Worm (Caenorhabditis elegans): ENCODE data around the gene C17C3.11.

The C17C3.11 gene

DNA sequence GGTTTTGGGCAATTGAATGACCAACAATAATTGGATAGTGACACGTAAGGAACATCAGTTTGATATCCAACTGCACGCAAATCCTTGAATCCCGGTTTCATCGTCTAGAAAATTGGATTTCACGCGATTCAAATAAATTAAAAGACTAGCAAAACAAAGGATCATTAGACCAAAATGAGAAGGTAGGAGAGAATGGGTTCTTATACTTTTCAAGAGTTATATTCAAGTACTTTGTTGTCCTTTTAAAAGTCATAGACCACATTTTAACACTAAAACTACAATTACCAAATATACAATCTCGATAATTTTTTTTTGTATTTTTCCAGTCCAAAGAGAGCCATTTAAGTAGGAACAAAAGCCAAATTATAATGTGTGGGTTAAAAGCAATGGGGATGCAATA is 44.7 kb downstream of the C17C3.11 start, which contains the start of gene T25E4.2:
TSS of gene T25E4.2 (minus strand) at position 101 of the 400 bp plus-strand sequence.
- TF ChIP-seq unc-62 (GFP tag; optimal IDR thresholded peaks at IDR 0.05): no peak

DNA sequence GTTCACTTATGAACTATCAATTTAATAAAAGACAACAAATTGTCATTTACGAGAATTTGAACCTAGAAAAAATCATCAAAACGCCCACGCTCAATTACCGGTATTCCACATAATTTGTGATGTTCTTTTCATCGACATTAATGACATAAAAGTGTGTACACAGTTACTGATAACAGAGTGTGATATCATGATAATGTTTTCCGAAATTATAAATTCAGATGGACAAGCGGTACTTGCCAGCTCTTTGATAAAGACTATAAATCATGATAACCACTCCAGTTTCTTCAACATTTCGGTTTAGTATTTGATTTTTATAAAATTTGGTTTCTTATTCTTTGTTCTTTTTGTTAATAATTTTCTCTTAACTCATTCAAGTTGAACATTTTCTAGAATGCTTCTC is 48.2 kb downstream of the C17C3.11 start, which contains the start of gene lys-8:
TSS of gene lys-8 (plus strand) at position 391 of the 400 bp plus-strand sequence.
- no peak for TF ChIP-seq unc-62 (GFP tag; optimal IDR thresholded peaks at IDR 0.05)

DNA sequence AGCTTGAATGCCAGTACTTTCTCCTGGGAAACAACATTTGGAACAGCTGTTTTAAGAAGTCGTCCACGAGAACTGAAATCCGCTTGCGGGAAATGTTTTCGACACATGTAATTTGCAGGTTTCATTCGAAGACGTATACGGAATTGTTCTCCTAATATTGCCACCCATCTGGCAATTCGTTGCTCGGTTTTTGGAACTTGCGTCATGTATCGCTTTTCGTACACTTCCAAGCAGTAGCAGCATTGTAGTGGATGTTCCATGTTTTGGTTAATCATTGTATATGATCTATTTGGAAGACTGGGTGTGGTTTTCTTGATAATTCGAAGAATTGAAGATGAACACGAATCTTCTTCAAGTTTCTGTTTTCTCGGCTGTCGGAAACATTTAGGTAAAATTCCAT is 50.2 kb downstream of the C17C3.11 start:
- no peak for TF ChIP-seq unc-62 (GFP tag; optimal IDR thresholded peaks at IDR 0.05)
